Fruit fly (Drosophila melanogaster) whole organism, embryonic: ENCODE data around the gene Fmr1.

Source experiments
- BtbVII ChIP-seq: fragments of 200-800 bp; sonication (Bioruptor generic); optimal IDR thresholded peaks from 3 replicates; lab custom pipeline; 2017; ENCODE audit warnings: missing biosample characterization, mild to moderate bottlenecking, missing genetic modification characterization
- CG10431 ChIP-seq: fragments of 200-800 bp; sonication (Bioruptor generic); optimal IDR thresholded peaks from 3 replicates; lab custom pipeline; 2018; ENCODE audit warnings: missing biosample characterization, mild to moderate bottlenecking, missing genetic modification characterization
- CG10979 ChIP-seq: fragments of 200-800 bp; sonication (Bioruptor generic); optimal IDR thresholded peaks from 2 replicates; lab custom pipeline; 2018; ENCODE audit warnings: missing biosample characterization, mild to moderate bottlenecking, missing genetic modification characterization, moderate library complexity
- CG12155 ChIP-seq: fragments of 200-800 bp; sonication (Bioruptor generic); optimal IDR thresholded peaks from 3 replicates; lab custom pipeline; 2016; ENCODE audit warnings: missing biosample characterization, missing genetic modification characterization
- CG14710 ChIP-seq: fragments of 200-800 bp; sonication (Bioruptor generic); optimal IDR thresholded peaks from 3 replicates; lab custom pipeline; 2019; ENCODE audit warnings: missing biosample characterization, mild to moderate bottlenecking, missing genetic modification characterization, moderate library complexity
- CG14860 ChIP-seq: fragments of 200-800 bp; sonication (Bioruptor generic); IDR thresholded peaks from 3 replicates; pipeline ENCODE4 v1.3.6; 2022; ENCODE audit warnings: missing biosample characterization, missing genetic modification characterization; ENCODE audit not compliant: partially characterized antibody
- CG1602 ChIP-seq: fragments of 200-800 bp; sonication (Bioruptor generic); optimal IDR thresholded peaks from 3 replicates; lab custom pipeline; 2016; ENCODE audit warnings: missing biosample characterization, missing genetic modification characterization
- CG17328 ChIP-seq: fragments of 200-800 bp; sonication (Bioruptor generic); IDR thresholded peaks from 2 replicates; pipeline ENCODE4 v1.3.6; 2022; ENCODE audit warnings: missing biosample characterization, missing genetic modification characterization
- CG17829 ChIP-seq: fragments of 200-800 bp; optimal IDR thresholded peaks from 2 replicates; lab custom pipeline; 2019; ENCODE audit warnings: missing biosample characterization, mild to moderate bottlenecking, missing genetic modification characterization, moderate library complexity
- CG17912 ChIP-seq: fragments of 200-800 bp; sonication (Bioruptor generic); optimal IDR thresholded peaks from 2 replicates; lab custom pipeline; 2018; ENCODE audit warnings: missing biosample characterization, mild to moderate bottlenecking, missing genetic modification characterization
- CG2202 ChIP-seq: fragments of 200-800 bp; sonication (Bioruptor generic); optimal IDR thresholded peaks from 2 replicates; lab custom pipeline; 2018; ENCODE audit warnings: missing biosample characterization, mild to moderate bottlenecking, missing genetic modification characterization
- CG31388 ChIP-seq: fragments of 200-800 bp; sonication (Bioruptor generic); optimal IDR thresholded peaks from 2 replicates; lab custom pipeline; 2016; ENCODE audit warnings: missing biosample characterization, missing genetic modification characterization
- CG32772 ChIP-seq: fragments of 200-800 bp; sonication (Bioruptor generic); IDR thresholded peaks from 2 replicates; pipeline ENCODE4 v1.3.6; 2022; ENCODE audit warnings: missing biosample characterization, missing genetic modification characterization
- CG33213 ChIP-seq: fragments of 200-800 bp; sonication (Bioruptor generic); optimal IDR thresholded peaks from 3 replicates; lab custom pipeline; 2016; ENCODE audit warnings: missing biosample characterization, missing genetic modification characterization
- CG34422 ChIP-seq: fragments of 200-800 bp; sonication (Bioruptor generic); IDR thresholded peaks from 3 replicates; pipeline ENCODE4 v1.3.6; 2022; ENCODE audit warnings: missing biosample characterization, missing genetic modification characterization
- CG9215 ChIP-seq: fragments of 200-800 bp; sonication (Bioruptor generic); IDR thresholded peaks from 2 replicates; pipeline ENCODE4 v1.3.6; 2022; ENCODE audit warnings: missing biosample characterization, missing genetic modification characterization
- CG9932 ChIP-seq: fragments of 200-800 bp; sonication (Bioruptor generic); IDR thresholded peaks from 2 replicates; pipeline ENCODE4 v1.3.6; 2022; ENCODE audit warnings: missing biosample characterization, missing genetic modification characterization
- D19A ChIP-seq: fragments of 200-800 bp; optimal IDR thresholded peaks from 3 replicates; lab custom pipeline; 2019; ENCODE audit warnings: missing biosample characterization, mild to moderate bottlenecking, missing genetic modification characterization, moderate library complexity
- D19B ChIP-seq: fragments of 200-800 bp; sonication (Bioruptor generic); optimal IDR thresholded peaks from 2 replicates; lab custom pipeline; 2017; ENCODE audit warnings: missing biosample characterization, mild to moderate bottlenecking, missing genetic modification characterization
- Eip74EF ChIP-seq, 2 experiments: fragments of 200-800 bp in 1 of 2; fragments of >200 bp in 1 of 2; sonication (Bioruptor generic) in 1 of 2; optimal IDR thresholded peaks; 2 replicates each; lab custom pipeline; 2017 to 2019; ENCODE audit warnings: missing biosample characterization in 2 of 2, missing genetic modification characterization in 2 of 2, mild to moderate bottlenecking in 1 of 2, moderate library complexity in 1 of 2
- HmgZ ChIP-seq: fragments of 200-800 bp; sonication (Bioruptor generic); optimal IDR thresholded peaks from 2 replicates; lab custom pipeline; 2018; ENCODE audit warnings: missing biosample characterization, mild to moderate bottlenecking, missing genetic modification characterization
- Hsf ChIP-seq: fragments of 200-800 bp; sonication (Bioruptor generic); optimal IDR thresholded peaks from 3 replicates; lab custom pipeline; 2016; ENCODE audit warnings: missing biosample characterization, missing genetic modification characterization
- Max ChIP-seq: fragments of 200-800 bp; sonication (Bioruptor generic); optimal IDR thresholded peaks from 2 replicates; lab custom pipeline; 2016; ENCODE audit warnings: missing biosample characterization, mild to moderate bottlenecking, missing genetic modification characterization
- Opbp ChIP-seq: fragments of 200-800 bp; sonication (Bioruptor generic); IDR thresholded peaks from 3 replicates; pipeline ENCODE4 v1.3.6; 2022; ENCODE audit warnings: missing biosample characterization, missing genetic modification characterization; ENCODE audit not compliant: partially characterized antibody
- Optix ChIP-seq: fragments of 200-800 bp; sonication (Bioruptor generic); IDR thresholded peaks from 3 replicates; pipeline ENCODE4 v1.3.6; 2022; ENCODE audit warnings: missing biosample characterization, missing genetic modification characterization
- Tbp ChIP-seq: fragments of >200 bp; optimal IDR thresholded peaks from 2 replicates; lab custom pipeline; 2018; ENCODE audit warnings: missing biosample characterization, missing genetic modification characterization
- Vsx1 ChIP-seq: fragments of 200-800 bp; sonication (Bioruptor generic); optimal IDR thresholded peaks from 2 replicates; lab custom pipeline; 2017; ENCODE audit warnings: missing biosample characterization, mild to moderate bottlenecking, missing genetic modification characterization, missing genetic modification reagents
- ac ChIP-seq: fragments of 200-800 bp; sonication (Bioruptor generic); optimal IDR thresholded peaks from 3 replicates; lab custom pipeline; 2017; ENCODE audit warnings: missing biosample characterization, mild to moderate bottlenecking, missing genetic modification characterization
- ase ChIP-seq: fragments of 200-800 bp; sonication (Bioruptor generic); IDR thresholded peaks from 3 replicates; pipeline ENCODE4 v1.3.6; 2022; ENCODE audit warnings: missing biosample characterization, missing genetic modification characterization
- chm ChIP-seq: fragments of 200-800 bp; sonication (Bioruptor generic); IDR thresholded peaks from 2 replicates; pipeline ENCODE4 v1.3.6; 2022; ENCODE audit warnings: missing biosample characterization, missing genetic modification characterization
- crc ChIP-seq: fragments of 200-800 bp; sonication (Bioruptor generic); optimal IDR thresholded peaks from 2 replicates; lab custom pipeline; 2016; ENCODE audit warnings: missing biosample characterization, missing genetic modification characterization
- danr ChIP-seq: fragments of 200-800 bp; sonication (Bioruptor generic); IDR thresholded peaks from 2 replicates; pipeline ENCODE4 v1.3.6; 2022; ENCODE audit warnings: missing biosample characterization, missing genetic modification characterization
- exex ChIP-seq: fragments of 200-800 bp; sonication (Bioruptor generic); optimal IDR thresholded peaks from 4 replicates; lab custom pipeline; 2018; ENCODE audit warnings: missing biosample characterization, mild to moderate bottlenecking, missing genetic modification characterization, moderate library complexity
- eyg ChIP-seq: fragments of 200-800 bp; sonication (Bioruptor generic); optimal IDR thresholded peaks from 3 replicates; lab custom pipeline; 2016; ENCODE audit warnings: missing biosample characterization, missing genetic modification characterization
- gsb ChIP-seq: fragments of 200-800 bp; sonication (Bioruptor generic); IDR thresholded peaks from 2 replicates; pipeline ENCODE4 v1.3.6; 2022; ENCODE audit warnings: missing biosample characterization, missing genetic modification characterization
- gsb-n ChIP-seq: fragments of 200-800 bp; sonication (Bioruptor generic); optimal IDR thresholded peaks from 3 replicates; lab custom pipeline; 2018; ENCODE audit warnings: missing biosample characterization, mild to moderate bottlenecking, missing genetic modification characterization
- jumu ChIP-seq: fragments of 200-800 bp; sonication (Bioruptor generic); optimal IDR thresholded peaks from 3 replicates; lab custom pipeline; 2016; ENCODE audit warnings: missing biosample characterization, missing genetic modification characterization
- luna ChIP-seq: fragments of 200-800 bp; sonication (Bioruptor generic); optimal IDR thresholded peaks from 2 replicates; lab custom pipeline; 2016; ENCODE audit warnings: missing biosample characterization, missing genetic modification characterization
- nerfin-2 ChIP-seq: fragments of 200-800 bp; sonication (Bioruptor generic); IDR thresholded peaks from 2 replicates; pipeline ENCODE4 v1.3.6; 2022; ENCODE audit warnings: missing biosample characterization, missing genetic modification characterization; ENCODE audit not compliant: partially characterized antibody
- pb ChIP-seq: fragments of 200-800 bp; sonication (Bioruptor generic); optimal IDR thresholded peaks from 3 replicates; lab custom pipeline; 2016; ENCODE audit warnings: missing biosample characterization, missing genetic modification characterization
- pros ChIP-seq: fragments of 200-800 bp; sonication (Bioruptor generic); optimal IDR thresholded peaks from 3 replicates; lab custom pipeline; 2019; ENCODE audit warnings: missing biosample characterization, mild to moderate bottlenecking, missing genetic modification characterization, moderate library complexity
- ranshi ChIP-seq: fragments of 200-800 bp; sonication (Bioruptor generic); IDR thresholded peaks from 2 replicates; pipeline ENCODE4 v1.3.6; 2022; ENCODE audit warnings: missing biosample characterization, missing genetic modification characterization
- sc ChIP-seq, 3 experiments: fragments of >200 bp in 2 of 3; fragments of 200-800 bp in 1 of 3; sonication (Bioruptor generic) in 1 of 3; optimal IDR thresholded peaks; 2 replicates in 2 of 3; 3 replicates in 1 of 3; lab custom pipeline; 2017; ENCODE audit warnings: mild to moderate bottlenecking in 1 of 3, missing biosample characterization in 1 of 3, missing genetic modification characterization in 1 of 3, missing genetic modification reagents in 1 of 3
- slou ChIP-seq: fragments of 200-800 bp; sonication (Bioruptor generic); optimal IDR thresholded peaks from 3 replicates; lab custom pipeline; 2016; ENCODE audit warnings: missing biosample characterization, missing genetic modification characterization
- so ChIP-seq: fragments of 200-800 bp; sonication (Bioruptor generic); IDR thresholded peaks from 3 replicates; pipeline ENCODE4 v1.3.6; 2022; ENCODE audit warnings: missing biosample characterization, missing genetic modification characterization
- yki ChIP-seq: fragments of >200 bp; optimal IDR thresholded peaks from 3 replicates; lab custom pipeline; 2018
- zen ChIP-seq: fragments of 200-800 bp; sonication (Bioruptor generic); optimal IDR thresholded peaks from 3 replicates; lab custom pipeline; 2018; ENCODE audit warnings: missing biosample characterization, mild to moderate bottlenecking, missing genetic modification characterization, moderate library complexity
- zf30C ChIP-seq: fragments of 200-800 bp; sonication (Bioruptor generic); optimal IDR thresholded peaks from 3 replicates; lab custom pipeline; 2018; ENCODE audit warnings: missing biosample characterization, mild to moderate bottlenecking, missing genetic modification characterization

The Fmr1 gene

dm6 chr3R:10139649-10140598, 30.0 kb upstream of the Fmr1 start, which contains the start of gene tws (continued):
- no peak for TF ChIP-seq CG9215 (GFP tag; lab: Robert Waterston, UW)
- peak; percentile 61 for TF ChIP-seq CG9932 (GFP tag; lab: Robert Waterston, UW)
- TF ChIP-seq CG17912 (GFP tag; lab: Kevin White, UChicago) = no peak
- TF ChIP-seq CG32772 (GFP tag; lab: Robert Waterston, UW) = no peak
- TF ChIP-seq exex (tag; lab: Kevin White, UChicago) = peak; percentile 74
- TF ChIP-seq CG17829 (tag; lab: Kevin White, UChicago) = peak; percentile 22
- TF ChIP-seq slou (GFP tag; lab: Kevin White, UChicago) = no peak
- TF ChIP-seq danr (GFP tag; lab: Robert Waterston, UW) = no peak
- TF ChIP-seq CG31388 (GFP tag; lab: Kevin White, UChicago) = no peak
- peak; percentile 45; the same call in 1 of the 2 replicates for TF ChIP-seq ranshi
- no peak for TF ChIP-seq pros
- peak; percentile 2 for TF ChIP-seq CG1602 (GFP tag; lab: Kevin White, UChicago)
- TF ChIP-seq sc (optimal IDR thresholded peaks at IDR 0.05; lab: Kevin White, UChicago) = no peak
- TF ChIP-seq sc (GFP tag; optimal IDR thresholded peaks at IDR 0.05; lab: Kevin White, UChicago) = no peak
- peak; percentile 50 for TF ChIP-seq pb
- TF ChIP-seq jumu (GFP tag; lab: Kevin White, UChicago) = no peak
- TF ChIP-seq luna (GFP tag; lab: Kevin White, UChicago) = no peak
- TF ChIP-seq CG2202 = no peak
- TF ChIP-seq zen (tag; lab: Kevin White, UChicago) = no peak
- peak; percentile 1 for TF ChIP-seq CG10431 (GFP tag; lab: Kevin White, UChicago)
- peak; percentile 28 for TF ChIP-seq D19B (GFP tag; lab: Kevin White, UChicago)
- peak; percentile 71 for TF ChIP-seq Vsx1
- no peak for TF ChIP-seq CG14860 (GFP tag; lab: Robert Waterston, UW)
- TF ChIP-seq Opbp (GFP tag; lab: Robert Waterston, UW) = 0 out of 3 replicates have a peak, but pooled peaks have one; percentile 31
- no peak for TF ChIP-seq ac
- TF ChIP-seq so (GFP tag; lab: Robert Waterston, UW) = peak; percentile 86; the same call in 2 of the 3 replicates
- TF ChIP-seq HmgZ (tag; lab: Kevin White, UChicago) = peak; percentile 32
- no peak for TF ChIP-seq Tbp (GFP tag; lab: Kevin White, UChicago)
- TF ChIP-seq ase (GFP tag; lab: Robert Waterston, UW) = no peak
- no peak for TF ChIP-seq nerfin-2
- TF ChIP-seq Hsf (GFP tag; lab: Kevin White, UChicago) = peak; percentile 39
- TF ChIP-seq CG10979 = peak; percentile 29
- no peak for TF ChIP-seq Optix
- peak; percentile 58 for TF ChIP-seq BtbVII (GFP tag; lab: Kevin White, UChicago)
- peak; percentile 19 for TF ChIP-seq CG33213
- peak in 1 of 2 experiments; percentile 36 for TF ChIP-seq Eip74EF (GFP tag; optimal IDR thresholded peaks at IDR 0.05; lab: Kevin White, UChicago)
- TF ChIP-seq zf30C = no peak
- TF ChIP-seq CG34422 = peak; percentile 35; the same call in 1 of the 3 replicates
- TF ChIP-seq chm (GFP tag; lab: Robert Waterston, UW) = 0 out of 2 replicates have a peak, but pooled peaks have one; percentile 46
- peak; percentile 30 for TF ChIP-seq yki (lab: Kevin White, UChicago)
- TF ChIP-seq gsb (GFP tag; lab: Robert Waterston, UW) = no peak
- TF ChIP-seq D19A = peak; percentile 28
- peak; percentile 23; the same call in 1 of the 2 replicates for TF ChIP-seq CG17328 (GFP tag; lab: Robert Waterston, UW)
- peak; percentile 0 for TF ChIP-seq CG14710
- TF ChIP-seq Max (GFP tag; lab: Kevin White, UChicago) = peak; percentile 51
- peak; percentile 6 for TF ChIP-seq crc (GFP tag; lab: Kevin White, UChicago)
- TF ChIP-seq gsb-n (tag; lab: Kevin White, UChicago) = no peak
- peak; percentile 48 for TF ChIP-seq eyg (GFP tag; lab: Kevin White, UChicago)
- TF ChIP-seq CG12155 (GFP tag; lab: Kevin White, UChicago) = no peak
